Worm (Caenorhabditis elegans) whole organism, young adult: ENCODE data around the gene F55G7.4.

Experiments
- C17E4.6 ChIP-seq: fragments of 200-800 bp; sonication (Bioruptor generic); IDR thresholded peaks from 2 replicates; pipeline ENCODE4 v1.3.6; 2022; ENCODE audit warnings: missing genetic modification reagents, missing genetic modification characterization, missing compliant biosample characterization
- F23B12.7 ChIP-seq: sonication (generic microtip); optimal IDR thresholded peaks from 2 replicates; lab custom pipeline; 2017; ENCODE audit warnings: missing genetic modification characterization, mild to moderate bottlenecking, missing compliant biosample characterization, antibody characterized with exemption, moderate library complexity; ENCODE audit not compliant: insufficient read depth
- F33H1.4 ChIP-seq: fragments of 200-800 bp; sonication (Bioruptor generic); IDR thresholded peaks from 2 replicates; pipeline ENCODE4 v1.3.6; 2022; ENCODE audit warnings: missing genetic modification reagents, missing genetic modification characterization, missing compliant biosample characterization
- F37B4.10 ChIP-seq: fragments of 200-800 bp; sonication (Bioruptor generic); IDR thresholded peaks from 2 replicates; pipeline ENCODE4 v1.3.6; 2022; ENCODE audit warnings: missing genetic modification characterization, missing compliant biosample characterization
- F39B2.1 ChIP-seq: fragments of 200-800 bp; sonication (Bioruptor generic); IDR thresholded peaks from 2 replicates; pipeline ENCODE4 v1.3.6; 2022; ENCODE audit warnings: missing genetic modification reagents, missing genetic modification characterization, missing compliant biosample characterization
- F55B11.4 ChIP-seq: sonication (generic microtip); optimal IDR thresholded peaks from 2 replicates; lab custom pipeline; 2016; ENCODE audit warnings: missing compliant biosample characterization, missing genetic modification characterization, borderline replicate concordance; ENCODE audit not compliant: insufficient read depth
- F57A8.1 ChIP-seq: fragments of 200-800 bp; sonication (Bioruptor generic); optimal IDR thresholded peaks from 2 replicates; lab custom pipeline; 2018; ENCODE audit warnings: mild to moderate bottlenecking, missing genetic modification characterization, moderate library complexity, missing compliant biosample characterization
- K11D2.4 ChIP-seq: fragments of 200-800 bp; sonication (Bioruptor generic); IDR thresholded peaks from 2 replicates; pipeline ENCODE4 v1.3.6; 2022; ENCODE audit warnings: missing genetic modification reagents, missing genetic modification characterization, missing compliant biosample characterization
- Y53F4B.3 ChIP-seq: fragments of 200-800 bp; sonication (Bioruptor generic); IDR thresholded peaks from 2 replicates; pipeline ENCODE4 v1.3.6; 2022; ENCODE audit warnings: missing genetic modification reagents, missing genetic modification characterization, missing compliant biosample characterization
- Y67H2A.10 ChIP-seq: fragments of 200-800 bp; sonication (Bioruptor generic); conservative IDR thresholded peaks from 2 replicates; pipeline ENCODE4 v1.3.6; 2022; ENCODE audit warnings: missing genetic modification reagents, missing genetic modification characterization, missing compliant biosample characterization
- Y95B8A.8 ChIP-seq: fragments of 200-800 bp; sonication (Bioruptor generic); IDR thresholded peaks from 2 replicates; pipeline ENCODE4 v1.3.6; 2022; ENCODE audit warnings: missing genetic modification reagents, missing genetic modification characterization, missing compliant biosample characterization
- ZK185.1 ChIP-seq: sonication (generic microtip); optimal IDR thresholded peaks from 2 replicates; lab custom pipeline; 2016; ENCODE audit warnings: mild to moderate bottlenecking, missing genetic modification characterization, missing compliant biosample characterization; ENCODE audit not compliant: poor library complexity, severe bottlenecking
- athp-1 ChIP-seq: sonication (generic microtip); optimal IDR thresholded peaks from 2 replicates; lab custom pipeline; 2017; ENCODE audit warnings: mild to moderate bottlenecking, missing genetic modification characterization, missing compliant biosample characterization
- ceh-40 ChIP-seq: fragments of 200-800 bp; sonication (Bioruptor generic); IDR thresholded peaks from 2 replicates; pipeline ENCODE4 v1.3.6; 2022; ENCODE audit warnings: missing genetic modification characterization, missing compliant biosample characterization
- ceh-79 ChIP-seq: sonication (generic microtip); optimal IDR thresholded peaks from 2 replicates; lab custom pipeline; 2017; ENCODE audit warnings: mild to moderate bottlenecking, missing genetic modification characterization, missing compliant biosample characterization
- chd-7 ChIP-seq: sonication (generic microtip); optimal IDR thresholded peaks from 2 replicates; lab custom pipeline; 2016; ENCODE audit warnings: mild to moderate bottlenecking, missing genetic modification characterization, moderate library complexity, missing compliant biosample characterization
- dpl-1 ChIP-seq: fragments of 150-350 bp; optimal IDR thresholded peaks from 2 replicates; lab custom pipeline; 2014; ENCODE audit warnings: missing biosample characterization, missing genetic modification reagents, missing genetic modification characterization
- egl-44 ChIP-seq: fragments of 200-800 bp; sonication (Bioruptor generic); IDR thresholded peaks from 2 replicates; pipeline ENCODE4 v1.3.6; 2022; ENCODE audit warnings: missing genetic modification reagents, missing genetic modification characterization, missing compliant biosample characterization
- egrh-3 ChIP-seq: fragments of 200-800 bp; sonication (Bioruptor generic); IDR thresholded peaks from 2 replicates; pipeline ENCODE4 v1.3.6; 2022; ENCODE audit warnings: missing genetic modification reagents, missing genetic modification characterization, missing compliant biosample characterization
- ets-4 ChIP-seq: fragments of 200-800 bp; sonication (Bioruptor generic); optimal IDR thresholded peaks from 2 replicates; lab custom pipeline; 2018; ENCODE audit warnings: mild to moderate bottlenecking, missing genetic modification characterization, missing compliant biosample characterization
- fkh-3 ChIP-seq: sonication (generic microtip); optimal IDR thresholded peaks from 2 replicates; lab custom pipeline; 2016; ENCODE audit warnings: mild to moderate bottlenecking, missing genetic modification characterization, missing compliant biosample characterization
- hmg-1.2 ChIP-seq: fragments of 200-800 bp; sonication (Bioruptor generic); IDR thresholded peaks from 2 replicates; pipeline ENCODE4 v1.3.6; 2022; ENCODE audit warnings: missing genetic modification reagents, missing genetic modification characterization, missing compliant biosample characterization
- hsf-1 ChIP-seq: fragments of 200-800 bp; sonication (Bioruptor generic); IDR thresholded peaks from 2 replicates; pipeline ENCODE4 v1.3.6; 2022; ENCODE audit warnings: missing genetic modification reagents, missing genetic modification characterization, missing compliant biosample characterization
- lin-35 ChIP-seq, 3 experiments: fragments of 150-350 bp in 2 of 3; sonication (generic microtip) in 1 of 3; optimal IDR thresholded peaks; 2 replicates each; lab custom pipeline; 2014 to 2018; ENCODE audit warnings: missing biosample characterization in 3 of 3, missing genetic modification characterization in 3 of 3, missing genetic modification reagents in 3 of 3
- lin-54 ChIP-seq: fragments of 200-800 bp; sonication (Bioruptor generic); optimal IDR thresholded peaks from 2 replicates; lab custom pipeline; 2018; ENCODE audit warnings: mild to moderate bottlenecking, missing genetic modification characterization, missing compliant biosample characterization
- nfya-2 ChIP-seq: fragments of 200-800 bp; sonication (Bioruptor generic); IDR thresholded peaks from 2 replicates; pipeline ENCODE4 v1.3.6; 2022; ENCODE audit warnings: missing genetic modification reagents, missing genetic modification characterization, missing compliant biosample characterization
- nhr-179 ChIP-seq: sonication (generic microtip); optimal IDR thresholded peaks from 2 replicates; lab custom pipeline; 2016; ENCODE audit warnings: mild to moderate bottlenecking, missing genetic modification characterization, missing compliant biosample characterization
- nhr-90 ChIP-seq: sonication (generic microtip); optimal IDR thresholded peaks from 2 replicates; lab custom pipeline; 2016; ENCODE audit warnings: missing genotype, mild to moderate bottlenecking, missing genetic modification characterization, missing compliant biosample characterization
- rcor-1 ChIP-seq: fragments of 200-800 bp; sonication (Bioruptor generic); IDR thresholded peaks from 2 replicates; pipeline ENCODE4 v1.3.6; 2022; ENCODE audit warnings: missing genetic modification reagents, missing genetic modification characterization, missing compliant biosample characterization
- sdz-38 ChIP-seq: sonication (generic microtip); optimal IDR thresholded peaks from 2 replicates; lab custom pipeline; 2016; ENCODE audit warnings: missing genotype, missing genetic modification characterization, missing compliant biosample characterization
- sea-2 ChIP-seq: fragments of 200-800 bp; sonication (Bioruptor generic); IDR thresholded peaks from 2 replicates; pipeline ENCODE4 v1.3.6; 2022; ENCODE audit warnings: missing genetic modification characterization, missing compliant biosample characterization
- snpc-3.4 ChIP-seq: sonication (generic microtip); optimal IDR thresholded peaks from 2 replicates; lab custom pipeline; 2017; ENCODE audit warnings: missing genetic modification characterization, mild to moderate bottlenecking, missing compliant biosample characterization, antibody characterized with exemption, moderate library complexity, missing genotype, missing genetic modification reagents
- sptf-2 ChIP-seq: fragments of 200-800 bp; sonication (Bioruptor generic); optimal IDR thresholded peaks from 2 replicates; lab custom pipeline; 2018; ENCODE audit warnings: mild to moderate bottlenecking, missing genetic modification characterization, missing compliant biosample characterization
- unc-130 ChIP-seq: sonication (generic microtip); optimal IDR thresholded peaks from 2 replicates; lab custom pipeline; 2016; ENCODE audit warnings: missing genetic modification reagents, missing genetic modification characterization, missing compliant biosample characterization
- unc-62 ChIP-seq: fragments of 150-350 bp; optimal IDR thresholded peaks from 2 replicates; lab custom pipeline; 2014; ENCODE audit warnings: missing biosample characterization, missing genetic modification reagents, missing genetic modification characterization
- zim-3 ChIP-seq: sonication (generic microtip); optimal IDR thresholded peaks from 2 replicates; lab custom pipeline; 2017; ENCODE audit warnings: mild to moderate bottlenecking, missing genetic modification characterization, moderate library complexity, missing compliant biosample characterization
- ztf-25 ChIP-seq: fragments of 200-800 bp; sonication (Bioruptor generic); IDR thresholded peaks from 2 replicates; pipeline ENCODE4 v1.3.6; 2022; ENCODE audit warnings: missing genetic modification reagents, missing genetic modification characterization, missing compliant biosample characterization
- ztf-26 ChIP-seq: sonication (generic microtip); optimal IDR thresholded peaks from 2 replicates; lab custom pipeline; 2017; ENCODE audit warnings: missing genetic modification characterization, missing compliant biosample characterization

F55G7.4 gene

ce11 chrX:11885577-11885976 is 42.1 kb upstream of the F55G7.4 start, which contains the start of gene Y62H9A.7:
Gene Y62H9A.7 (minus strand): TSS chrX:11885677.
- TF ChIP-seq unc-62 (GFP tag; lab: Kevin White, UChicago) = no peak
- TF ChIP-seq hmg-1.2 = no peak
- TF ChIP-seq zim-3 (tag; lab: Kevin White, UChicago) = no peak
- no peak for TF ChIP-seq nhr-179
- TF ChIP-seq ets-4 (GFP tag; lab: Kevin White, UChicago) = no peak
- no peak for TF ChIP-seq sea-2
- TF ChIP-seq ZK185.1 (tag; lab: Kevin White, UChicago) = no peak
- no peak for TF ChIP-seq lin-35 (GFP tag; optimal IDR thresholded peaks at IDR 0.05; lab: Kevin White, UChicago)
- no peak for TF ChIP-seq chd-7 (tag; lab: Kevin White, UChicago)
- no peak for TF ChIP-seq nhr-90 (tag; lab: Kevin White, UChicago)
- TF ChIP-seq ceh-79 (tag; lab: Kevin White, UChicago) = no peak
- TF ChIP-seq F33H1.4 (GFP tag; lab: Robert Waterston, UW) = no peak
- no peak for TF ChIP-seq F55B11.4 (tag; lab: Kevin White, UChicago)
- no peak for TF ChIP-seq C17E4.6 (GFP tag; lab: Robert Waterston, UW)
- no peak for TF ChIP-seq egl-44

ce11 chrX:11892328-11892727 is 35.4 kb upstream of the F55G7.4 start, which contains the start of gene Y62H9A.8:
Gene Y62H9A.8 (minus strand): TSS chrX:11892428.
- TF ChIP-seq lin-54 (GFP tag; lab: Kevin White, UChicago) (no peak), F37B4.10 (GFP tag; lab: Robert Waterston, UW) (no peak), fkh-3 (tag; lab: Kevin White, UChicago) (no peak), rcor-1 (GFP tag; lab: Robert Waterston, UW) (no peak), unc-130 (GFP tag; lab: Kevin White, UChicago) (no peak)

ce11 chrX:11896708-11897107 is 31.0 kb upstream of the F55G7.4 start:
- TF ChIP-seq K11D2.4 (GFP tag; lab: Robert Waterston, UW) (no peak), F39B2.1 (GFP tag; lab: Robert Waterston, UW) (no peak), Y95B8A.8 (GFP tag; lab: Robert Waterston, UW) (no peak), egrh-3 (GFP tag; lab: Robert Waterston, UW) (no peak), dpl-1 (GFP tag; lab: Kevin White, UChicago) (no peak), F57A8.1 (no peak), snpc-3.4 (tag; lab: Kevin White, UChicago) (no peak), hsf-1 (GFP tag; lab: Robert Waterston, UW) (no peak), sptf-2 (GFP tag; lab: Kevin White, UChicago) (no peak), ztf-25 (GFP tag; lab: Robert Waterston, UW) (no peak), ztf-26 (tag; lab: Kevin White, UChicago) (no peak), Y67H2A.10 (no peak), F23B12.7 (no peak)

ce11 chrX:11898040-11898439 is 29.6 kb upstream of the F55G7.4 start, which contains the start of gene Y62H9A.9:
Gene Y62H9A.9 (minus strand): TSS chrX:11898140.
- TF ChIP-seq ceh-40 (GFP tag; lab: Robert Waterston, UW) (no peak), nfya-2 (GFP tag; lab: Robert Waterston, UW) (no peak), ztf-26 (tag; lab: Kevin White, UChicago) (no peak), Y53F4B.3 (GFP tag; lab: Robert Waterston, UW) (no peak), sdz-38 (tag; lab: Kevin White, UChicago) (no peak), athp-1 (tag; lab: Kevin White, UChicago) (no peak)
